Fruit fly (Drosophila melanogaster) whole organism, pupa: ENCODE measurements around the gene CG8564.

Source experiments
- CG10348 ChIP-seq: fragments of 200-800 bp; sonication (Bioruptor generic); IDR thresholded peaks from 2 replicates; pipeline ENCODE4 v1.3.6; 2022; ENCODE audit warnings: missing biosample characterization, missing genetic modification characterization
- CG12605 ChIP-seq: fragments of 200-800 bp; sonication (Bioruptor generic); IDR thresholded peaks from 2 replicates; pipeline ENCODE4 v1.3.6; 2022; ENCODE audit warnings: missing biosample characterization, missing genetic modification characterization
- CG13204 ChIP-seq: fragments of 200-800 bp; sonication (Bioruptor generic); optimal IDR thresholded peaks from 2 replicates; lab custom pipeline; 2018; ENCODE audit warnings: missing biosample characterization, mild to moderate bottlenecking, missing genetic modification characterization, moderate library complexity
- CG14655 ChIP-seq: fragments of 200-800 bp; sonication (Bioruptor generic); optimal IDR thresholded peaks from 3 replicates; lab custom pipeline; 2017; ENCODE audit warnings: mild to moderate bottlenecking, missing biosample characterization, missing genetic modification reagents, missing genetic modification characterization
- CG15710 ChIP-seq: fragments of 200-800 bp; sonication (Bioruptor generic); optimal IDR thresholded peaks from 2 replicates; lab custom pipeline; 2018; ENCODE audit warnings: missing biosample characterization, mild to moderate bottlenecking, missing genetic modification characterization, moderate library complexity
- CG17806 ChIP-seq: fragments of 200-800 bp; sonication (Bioruptor generic); optimal IDR thresholded peaks from 2 replicates; lab custom pipeline; 2018; ENCODE audit warnings: missing biosample characterization, mild to moderate bottlenecking, missing genetic modification characterization, moderate library complexity
- CG32121 ChIP-seq: fragments of 200-800 bp; sonication (Bioruptor generic); IDR thresholded peaks from 2 replicates; pipeline ENCODE4 v1.3.6; 2022; ENCODE audit warnings: missing biosample characterization, missing genetic modification characterization
- CG34367 ChIP-seq: fragments of 200-800 bp; sonication (Bioruptor generic); optimal IDR thresholded peaks from 2 replicates; lab custom pipeline; 2018; ENCODE audit warnings: missing biosample characterization, mild to moderate bottlenecking, missing genetic modification characterization
- CG4496 ChIP-seq: fragments of 200-800 bp; sonication (Bioruptor generic); IDR thresholded peaks from 3 replicates; pipeline ENCODE4 v1.3.6; 2022; ENCODE audit warnings: missing biosample characterization, missing genetic modification characterization
- CG8159 ChIP-seq: fragments of 200-800 bp; sonication (Bioruptor generic); optimal IDR thresholded peaks from 3 replicates; lab custom pipeline; 2018; ENCODE audit warnings: missing biosample characterization, mild to moderate bottlenecking, missing genetic modification characterization, moderate library complexity
- CG8301 ChIP-seq: fragments of 200-800 bp; sonication (Bioruptor generic); optimal IDR thresholded peaks from 2 replicates; lab custom pipeline; 2018; ENCODE audit warnings: missing biosample characterization, mild to moderate bottlenecking, missing genetic modification characterization
- CG9948 ChIP-seq: fragments of 200-800 bp; sonication (Bioruptor generic); optimal IDR thresholded peaks from 2 replicates; lab custom pipeline; 2018; ENCODE audit warnings: missing biosample characterization, mild to moderate bottlenecking, missing genetic modification characterization, moderate library complexity
- D1 ChIP-seq: fragments of 200-800 bp; sonication (Bioruptor generic); optimal IDR thresholded peaks from 2 replicates; lab custom pipeline; 2018; ENCODE audit warnings: missing biosample characterization, mild to moderate bottlenecking, missing genetic modification characterization, moderate library complexity
- EcR ChIP-seq: fragments of 200-800 bp; sonication (Bioruptor generic); optimal IDR thresholded peaks from 3 replicates; lab custom pipeline; 2019; ENCODE audit warnings: missing biosample characterization, missing genetic modification characterization, mild to moderate bottlenecking, moderate library complexity, missing genetic modification reagents
- Ets98B ChIP-seq: fragments of 200-800 bp; sonication (Bioruptor generic); IDR thresholded peaks from 2 replicates; pipeline ENCODE4 v1.3.6; 2022; ENCODE audit warnings: missing biosample characterization, missing genetic modification characterization
- Pif1A ChIP-seq: fragments of 200-800 bp; sonication (Bioruptor generic); optimal IDR thresholded peaks from 3 replicates; lab custom pipeline; 2016; ENCODE audit warnings: missing biosample characterization, missing genetic modification characterization
- Pif1B ChIP-seq: fragments of 200-800 bp; sonication (Bioruptor generic); optimal IDR thresholded peaks from 3 replicates; lab custom pipeline; 2016; ENCODE audit warnings: missing biosample characterization, missing genetic modification characterization
- Snoo ChIP-seq: fragments of 200-800 bp; sonication (Bioruptor generic); optimal IDR thresholded peaks from 3 replicates; lab custom pipeline; 2017; ENCODE audit warnings: missing biosample characterization, mild to moderate bottlenecking, missing genetic modification characterization, inconsistent platforms
- fd96Ca ChIP-seq: fragments of 200-800 bp; sonication (Bioruptor generic); IDR thresholded peaks from 3 replicates; pipeline ENCODE4 v1.3.6; 2022; ENCODE audit warnings: missing biosample characterization, missing genetic modification characterization
- gl ChIP-seq: fragments of 200-800 bp; sonication (Bioruptor generic); optimal IDR thresholded peaks from 2 replicates; lab custom pipeline; 2018; ENCODE audit warnings: missing biosample characterization, mild to moderate bottlenecking, missing genetic modification characterization
- rn ChIP-seq: fragments of 200-800 bp; sonication (Bioruptor generic); IDR thresholded peaks from 2 replicates; pipeline ENCODE4 v1.3.6; 2022; ENCODE audit warnings: missing biosample characterization, missing genetic modification characterization

Gene CG8564

DNA sequence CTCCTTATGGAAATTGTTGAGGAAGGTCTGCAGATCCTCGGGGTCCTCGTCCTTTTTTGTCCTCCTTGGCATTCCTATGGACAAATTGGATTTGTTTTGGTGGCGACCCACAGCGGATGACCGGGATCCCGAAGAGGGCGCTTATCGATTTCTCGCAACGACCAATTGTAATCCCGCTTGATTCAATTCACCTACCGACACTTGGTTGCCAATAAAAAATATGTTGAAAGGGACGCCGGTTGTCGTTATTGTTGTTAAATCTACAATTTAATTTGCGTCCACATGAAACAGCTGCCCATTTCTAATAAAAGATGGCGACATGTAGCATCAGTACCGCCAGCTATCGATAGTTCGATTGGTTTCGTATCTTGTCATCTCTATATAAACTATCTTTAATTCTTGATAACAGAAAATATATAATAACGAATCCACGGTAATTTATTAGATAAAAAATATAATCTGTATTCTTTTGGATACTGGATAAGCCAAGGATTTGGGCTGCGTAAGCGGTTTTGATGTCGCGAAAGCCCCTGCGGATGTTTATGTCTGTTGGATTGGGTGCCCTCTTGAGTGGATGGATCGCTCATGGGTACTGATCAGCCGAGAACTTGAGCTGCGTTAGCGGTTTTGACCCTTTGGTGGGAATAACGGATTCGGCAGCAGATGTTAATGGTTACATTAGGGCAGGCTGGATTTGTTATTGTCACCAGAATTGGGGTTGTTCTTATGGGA, 31.2 kb downstream of the CG8564 start, which contains the start of gene CTCF:
Gene CTCF (minus strand): TSS at position 328 of the 732 bp plus-strand sequence.
- no peak for TF ChIP-seq gl (tag; lab: Kevin White, UChicago)
- no peak for TF ChIP-seq Pif1A
- no peak for TF ChIP-seq CG8159 (tag; lab: Kevin White, UChicago)
- TF ChIP-seq Ets98B (GFP tag; lab: Robert Waterston, UW), result no peak
- TF ChIP-seq CG17806, result no peak
- peak; percentile 12 for TF ChIP-seq CG9948 (tag; lab: Kevin White, UChicago)
- no peak for TF ChIP-seq CG10348 (GFP tag; lab: Robert Waterston, UW)
- TF ChIP-seq CG15710 (tag; lab: Kevin White, UChicago), result peak; percentile 13
- no peak for TF ChIP-seq CG8301 (tag; lab: Kevin White, UChicago)
- peak; percentile 30; the same call in 1 of the 3 replicates for TF ChIP-seq fd96Ca
- no peak for TF ChIP-seq Pif1B (GFP tag; lab: Kevin White, UChicago)
- TF ChIP-seq Snoo (tag; lab: Kevin White, UChicago), result no peak
- no peak for TF ChIP-seq rn (GFP tag; lab: Robert Waterston, UW)
- no peak for TF ChIP-seq CG14655
- TF ChIP-seq CG32121 (GFP tag; lab: Robert Waterston, UW), result no peak
- TF ChIP-seq D1 (tag; lab: Kevin White, UChicago), result no peak
- TF ChIP-seq, all 21 proteins: peak for 3

DNA sequence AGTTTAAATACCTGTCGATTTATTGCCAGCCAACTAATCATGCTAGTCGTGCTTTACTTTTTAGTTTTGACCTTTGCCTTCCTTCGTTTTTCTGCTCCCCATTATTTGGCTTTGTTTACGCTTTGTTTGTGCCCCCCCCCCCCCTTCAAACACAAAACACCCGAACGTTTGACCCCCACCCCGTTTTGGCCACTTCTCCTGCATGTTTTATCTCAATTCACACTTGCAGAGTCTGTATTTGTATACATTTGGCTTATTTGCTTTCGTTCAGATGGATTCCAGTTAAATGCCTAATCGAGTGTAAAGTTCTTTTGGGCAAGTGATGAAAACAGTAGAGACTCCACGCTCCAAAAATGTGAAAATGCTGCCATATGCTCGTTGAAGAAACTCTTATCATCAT, 38.4 kb downstream of the CG8564 start:
- TF ChIP-seq Snoo (tag; lab: Kevin White, UChicago) (no peak), Pif1B (GFP tag; lab: Kevin White, UChicago) (no peak), CG8301 (tag; lab: Kevin White, UChicago) (no peak), CG4496 (GFP tag; lab: Robert Waterston, UW) (no peak), CG8159 (tag; lab: Kevin White, UChicago) (no peak), CG13204 (no peak), CG12605 (GFP tag; lab: Robert Waterston, UW) (no peak), CG10348 (GFP tag; lab: Robert Waterston, UW) (no peak), D1 (tag; lab: Kevin White, UChicago) (no peak), CG32121 (GFP tag; lab: Robert Waterston, UW) (no peak), CG34367 (tag; lab: Kevin White, UChicago) (no peak), fd96Ca (no peak), Pif1A (no peak), rn (GFP tag; lab: Robert Waterston, UW) (no peak), CG9948 (tag; lab: Kevin White, UChicago) (no peak), Ets98B (GFP tag; lab: Robert Waterston, UW) (no peak), CG14655 (no peak), EcR (GFP tag; lab: Kevin White, UChicago) (no peak), gl (tag; lab: Kevin White, UChicago) (no peak)

DNA sequence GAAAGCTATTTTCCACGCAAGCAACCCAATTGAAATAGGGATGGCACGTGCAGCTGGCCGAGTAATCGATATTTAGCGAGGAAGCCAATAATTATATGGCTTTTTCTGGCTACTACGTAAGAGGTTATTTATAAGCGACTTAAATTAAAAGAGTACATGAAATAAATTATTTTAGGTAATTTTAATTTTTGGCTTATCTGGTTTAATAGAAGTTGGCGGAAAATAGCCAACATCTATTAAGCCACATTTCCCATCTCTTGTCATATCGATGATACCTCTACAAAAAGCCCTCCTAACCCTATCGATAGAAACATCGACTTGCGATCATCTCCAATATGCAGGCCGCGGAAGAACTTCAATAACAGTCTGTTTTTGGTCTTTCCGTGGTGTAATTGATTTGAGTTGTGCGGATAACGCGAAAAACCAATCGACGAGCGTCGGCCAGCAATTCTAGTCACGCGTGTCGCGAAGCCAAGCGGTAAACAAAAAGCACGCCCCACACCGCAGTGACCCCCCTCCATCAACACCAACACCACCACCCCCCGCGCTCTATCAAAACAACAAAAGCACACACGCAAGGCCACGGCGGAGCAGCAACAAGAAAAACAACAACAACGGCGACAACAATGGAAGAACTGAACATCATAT, 39.6 kb downstream of the CG8564 start, which contains the start of the genes Srp19 and qm:
Gene Srp19 (minus strand): TSS at position 51 of the 648 bp plus-strand sequence.
Gene qm (plus strand): TSS at position 330 of the 648 bp plus-strand sequence.
- TF ChIP-seq EcR (GFP tag; lab: Kevin White, UChicago) (peak; percentile 44), CG32121 (GFP tag; lab: Robert Waterston, UW) (peak; percentile 25; the same call in 1 of the 2 replicates), CG4496 (GFP tag; lab: Robert Waterston, UW) (peak; percentile 59; the same call in 1 of the 3 replicates), CG8301 (tag; lab: Kevin White, UChicago) (no peak), Ets98B (GFP tag; lab: Robert Waterston, UW) (peak; percentile 43; the same call in 1 of the 2 replicates), CG13204 (peak; percentile 61), D1 (tag; lab: Kevin White, UChicago) (no peak), CG34367 (tag; lab: Kevin White, UChicago) (no peak), fd96Ca (peak; percentile 27; the same call in 2 of the 3 replicates), CG12605 (GFP tag; lab: Robert Waterston, UW) (peak; percentile 64), rn (GFP tag; lab: Robert Waterston, UW) (no peak), gl (tag; lab: Kevin White, UChicago) (peak; percentile 20), CG10348 (GFP tag; lab: Robert Waterston, UW) (no peak), CG15710 (tag; lab: Kevin White, UChicago) (peak; percentile 11)

DNA sequence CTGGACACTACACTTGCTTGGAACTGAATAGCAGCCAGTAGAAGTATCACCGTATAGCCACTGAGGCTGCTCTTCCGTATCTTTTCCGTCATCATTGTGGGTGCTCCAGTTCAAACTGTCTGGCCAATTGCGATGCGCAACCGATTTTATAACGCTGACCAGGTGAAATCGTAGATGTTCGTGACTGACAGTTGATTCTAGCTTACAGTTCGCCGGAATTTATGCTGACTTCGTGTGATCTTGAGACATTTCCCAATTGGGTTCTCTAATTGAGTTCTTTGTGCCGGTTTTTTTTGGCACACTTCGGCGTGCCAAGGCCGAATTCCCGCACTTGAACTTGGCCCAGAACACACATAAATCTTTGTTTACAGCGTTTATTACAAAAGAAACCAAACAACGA, 40.8 kb downstream of the CG8564 start, which contains the start of gene CG14834:
Gene CG14834 (minus strand): TSS at position 173 of the 400 bp plus-strand sequence.
- TF ChIP-seq fd96Ca, result no peak
- TF ChIP-seq CG32121 (GFP tag; lab: Robert Waterston, UW), result no peak
- TF ChIP-seq CG12605 (GFP tag; lab: Robert Waterston, UW), result no peak
- no peak for TF ChIP-seq rn (GFP tag; lab: Robert Waterston, UW)
- TF ChIP-seq CG8301 (tag; lab: Kevin White, UChicago), result no peak
- TF ChIP-seq CG4496 (GFP tag; lab: Robert Waterston, UW), result no peak
- no peak for TF ChIP-seq CG10348 (GFP tag; lab: Robert Waterston, UW)
- no peak for TF ChIP-seq Pif1A
- no peak for TF ChIP-seq Snoo (tag; lab: Kevin White, UChicago)
- no peak for TF ChIP-seq CG15710 (tag; lab: Kevin White, UChicago)
- TF ChIP-seq CG13204, result no peak
- no peak for TF ChIP-seq CG8159 (tag; lab: Kevin White, UChicago)
- no peak for TF ChIP-seq CG17806
- TF ChIP-seq D1 (tag; lab: Kevin White, UChicago), result no peak
- TF ChIP-seq CG14655, result no peak
- no peak for TF ChIP-seq gl (tag; lab: Kevin White, UChicago)
- no peak for TF ChIP-seq Pif1B (GFP tag; lab: Kevin White, UChicago)
